Fruit fly (Drosophila melanogaster) whole organism: ENCODE measurements around the gene Ets21C.
A peak's percentile ranks its signal among the peaks of the same experiment; 100 is the strongest.

ENCODE experiments used
- CG8478 ChIP-seq: fragments of >200 bp; optimal IDR thresholded peaks from 2 replicates; lab custom pipeline; 2018; ENCODE audit warnings: inconsistent platforms
- Dll ChIP-seq: fragments of >200 bp; optimal IDR thresholded peaks from 2 replicates; lab custom pipeline; 2017
- pan ChIP-seq: fragments of >200 bp; optimal IDR thresholded peaks from 2 replicates; lab custom pipeline; 2017
- usp ChIP-seq: fragments of >200 bp; optimal IDR thresholded peaks from 2 replicates; lab custom pipeline; 2017; ENCODE audit warnings: missing biosample characterization, missing genetic modification characterization, mixed read lengths

DNA sequence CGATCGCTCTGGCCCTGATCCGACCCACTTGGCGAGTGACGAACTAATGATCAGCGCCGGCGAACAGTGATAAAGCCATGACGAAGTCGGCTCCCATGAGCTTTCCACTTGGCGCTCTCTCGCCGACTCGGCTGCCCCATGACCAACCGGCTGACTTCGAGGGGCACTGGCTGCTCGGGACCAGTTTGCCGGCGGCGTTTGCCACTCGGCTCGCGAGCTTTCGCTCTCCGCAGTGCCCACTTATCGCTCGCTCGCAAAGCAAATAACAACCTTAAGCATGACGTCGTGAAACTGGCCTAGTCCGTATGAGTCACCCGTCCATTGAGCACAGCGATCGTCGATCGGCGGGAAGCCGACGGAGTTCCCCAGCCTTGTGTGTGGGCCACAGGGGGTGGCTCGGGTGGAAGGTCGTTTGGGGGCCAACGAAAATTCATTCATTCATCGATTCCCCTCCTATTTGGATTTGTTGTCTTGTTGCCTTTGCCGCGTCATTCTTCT lies at the start of gene Ets21C:
- no peak for TF ChIP-seq pan (lab: Kevin White, UChicago)
- no peak for TF ChIP-seq CG8478 (lab: Kevin White, UChicago)
- no peak for TF ChIP-seq usp (GFP tag; lab: Kevin White, UChicago)
- TF ChIP-seq Dll (lab: Kevin White, UChicago), result peak; percentile 83
